Worm (Caenorhabditis elegans) whole organism, L1 larva: ENCODE data around the gene cwn-1.

Experiments
- C16A3.4 ChIP-seq: fragments of 150-350 bp; optimal IDR thresholded peaks from 2 replicates; lab custom pipeline; 2014; ENCODE audit warnings: missing biosample characterization, missing genetic modification characterization
- Y116A8C.19 ChIP-seq: sonication (generic microtip); optimal IDR thresholded peaks from 2 replicates; lab custom pipeline; 2016; ENCODE audit warnings: missing compliant biosample characterization, missing genetic modification characterization, borderline replicate concordance
- alr-1 ChIP-seq: fragments of 200-800 bp; sonication (Bioruptor generic); optimal IDR thresholded peaks from 2 replicates; lab custom pipeline; 2018; ENCODE audit warnings: borderline replicate concordance, mild to moderate bottlenecking, missing genetic modification characterization, missing compliant biosample characterization
- ama-1 ChIP-seq: fragments of 150-350 bp; optimal IDR thresholded peaks from 2 replicates; lab custom pipeline; 2014
- ceh-63 ChIP-seq: fragments of 200-800 bp; sonication (Bioruptor generic); optimal IDR thresholded peaks from 2 replicates; lab custom pipeline; 2018; ENCODE audit warnings: mild to moderate bottlenecking, missing genetic modification characterization, missing compliant biosample characterization
- ceh-8 ChIP-seq: fragments of 200-800 bp; sonication (Bioruptor generic); optimal IDR thresholded peaks from 2 replicates; lab custom pipeline; 2018; ENCODE audit warnings: mild to moderate bottlenecking, missing genetic modification characterization, moderate library complexity, missing compliant biosample characterization
- ceh-90 ChIP-seq: sonication (generic microtip); optimal IDR thresholded peaks from 2 replicates; lab custom pipeline; 2016; ENCODE audit warnings: missing genetic modification characterization, missing compliant biosample characterization
- dsc-1 ChIP-seq: sonication (generic microtip); optimal IDR thresholded peaks from 2 replicates; lab custom pipeline; 2016; ENCODE audit warnings: mild to moderate bottlenecking, missing genetic modification characterization, missing compliant biosample characterization
- egl-13 ChIP-seq: sonication (generic microtip); optimal IDR thresholded peaks from 2 replicates; lab custom pipeline; 2016; ENCODE audit warnings: missing genotype, missing genetic modification reagents, missing genetic modification characterization, missing compliant biosample characterization
- egl-27 ChIP-seq, 2 experiments: fragments of 150-350 bp in 1 of 2; sonication (generic microtip); optimal IDR thresholded peaks; 3 replicates each; lab custom pipeline; 2017 to 2018; ENCODE audit warnings: missing biosample characterization in 2 of 2, missing genetic modification characterization in 2 of 2, missing genetic modification reagents in 2 of 2
- elt-3 ChIP-seq, 6 experiments: fragments of 150-350 bp in 1 of 6; sonication (generic microtip); optimal IDR thresholded peaks; 2 replicates each; lab custom pipeline; 2017 to 2018; ENCODE audit warnings: missing biosample characterization in 6 of 6, missing genetic modification characterization in 6 of 6, inconsistent platforms in 1 of 6
- ets-5 ChIP-seq: fragments of 200-800 bp; sonication (Bioruptor generic); IDR thresholded peaks from 2 replicates; pipeline ENCODE4 v1.3.6; 2022; ENCODE audit warnings: missing genetic modification characterization, missing compliant biosample characterization
- fkh-10 ChIP-seq: sonication (generic microtip); optimal IDR thresholded peaks from 2 replicates; lab custom pipeline; 2017; ENCODE audit warnings: missing biosample characterization, missing genetic modification reagents, missing genetic modification characterization
- fkh-8 ChIP-seq: sonication (generic microtip); optimal IDR thresholded peaks from 2 replicates; lab custom pipeline; 2016; ENCODE audit warnings: mild to moderate bottlenecking, missing genetic modification characterization, missing compliant biosample characterization
- fos-1 ChIP-seq: fragments of 150-350 bp; optimal IDR thresholded peaks from 2 replicates; lab custom pipeline; 2014; ENCODE audit warnings: missing biosample characterization, missing genetic modification characterization
- grh-1 ChIP-seq: fragments of 200-800 bp; sonication (Bioruptor generic); IDR thresholded peaks from 2 replicates; pipeline ENCODE4 v1.3.6; 2022; ENCODE audit warnings: missing genetic modification reagents, missing genetic modification characterization, missing compliant biosample characterization
- hlh-17 ChIP-seq: fragments of 200-800 bp; sonication (Bioruptor generic); optimal IDR thresholded peaks from 2 replicates; lab custom pipeline; 2018; ENCODE audit warnings: missing genetic modification characterization, mild to moderate bottlenecking, missing compliant biosample characterization, moderate library complexity, borderline replicate concordance
- hpl-2 ChIP-seq: fragments of 150-350 bp; optimal IDR thresholded peaks from 2 replicates; lab custom pipeline; 2014; ENCODE audit warnings: missing biosample characterization, missing genetic modification reagents, missing genetic modification characterization
- jun-1 ChIP-seq: fragments of 150-350 bp; optimal IDR thresholded peaks from 2 replicates; lab custom pipeline; 2014; ENCODE audit warnings: missing biosample characterization, missing genetic modification reagents, missing genetic modification characterization
- lin-14 ChIP-seq: fragments of 200-800 bp; sonication (Bioruptor generic); optimal IDR thresholded peaks from 2 replicates; lab custom pipeline; 2018; ENCODE audit warnings: mild to moderate bottlenecking, missing genetic modification characterization, moderate library complexity, missing compliant biosample characterization
- lin-35 ChIP-seq, 2 experiments: fragments of 150-350 bp; optimal IDR thresholded peaks; 2 replicates each; lab custom pipeline; 2014; ENCODE audit warnings: missing biosample characterization in 2 of 2, missing genetic modification characterization in 2 of 2, missing genetic modification reagents in 2 of 2
- lsy-2 ChIP-seq, 2 experiments: fragments of 150-350 bp; optimal IDR thresholded peaks; 2 replicates each; lab custom pipeline; 2014; ENCODE audit warnings: missing biosample characterization in 2 of 2, missing genetic modification characterization in 2 of 2
- mab-9 ChIP-seq: fragments of 200-800 bp; sonication (Bioruptor generic); IDR thresholded peaks from 2 replicates; pipeline ENCODE4 v1.3.6; 2022; ENCODE audit warnings: missing genetic modification reagents, missing genetic modification characterization, missing compliant biosample characterization
- mef-2 ChIP-seq: fragments of 150-350 bp; optimal IDR thresholded peaks from 2 replicates; lab custom pipeline; 2014; ENCODE audit warnings: missing biosample characterization, missing genetic modification characterization
- mep-1 ChIP-seq: fragments of 150-350 bp; optimal IDR thresholded peaks from 2 replicates; lab custom pipeline; 2014; ENCODE audit warnings: missing biosample characterization, missing genetic modification characterization
- nhr-11 ChIP-seq: fragments of 150-350 bp; optimal IDR thresholded peaks from 2 replicates; lab custom pipeline; 2014; ENCODE audit warnings: missing biosample characterization, missing genetic modification characterization
- nhr-12 ChIP-seq: sonication (generic microtip); optimal IDR thresholded peaks from 2 replicates; lab custom pipeline; 2017; ENCODE audit warnings: missing biosample characterization, missing genetic modification characterization
- nhr-19 ChIP-seq: fragments of 200-800 bp; sonication (Bioruptor generic); conservative IDR thresholded peaks from 2 replicates; pipeline ENCODE4 v1.3.6; 2022; ENCODE audit warnings: missing genetic modification characterization, missing compliant biosample characterization
- nhr-20 ChIP-seq: sonication (generic microtip); optimal IDR thresholded peaks from 2 replicates; lab custom pipeline; 2016; ENCODE audit warnings: mild to moderate bottlenecking, missing genetic modification characterization, missing compliant biosample characterization
- nhr-237 ChIP-seq: fragments of 150-350 bp; optimal IDR thresholded peaks from 2 replicates; lab custom pipeline; 2014; ENCODE audit warnings: missing biosample characterization, missing genetic modification characterization
- nhr-28 ChIP-seq: fragments of 150-350 bp; optimal IDR thresholded peaks from 2 replicates; lab custom pipeline; 2014; ENCODE audit warnings: missing biosample characterization, missing genetic modification characterization
- nhr-71 ChIP-seq: sonication (generic microtip); optimal IDR thresholded peaks from 2 replicates; lab custom pipeline; 2016; ENCODE audit warnings: mild to moderate bottlenecking, missing genetic modification characterization, moderate library complexity, missing compliant biosample characterization
- nhr-90 ChIP-seq: sonication (generic microtip); optimal IDR thresholded peaks from 2 replicates; lab custom pipeline; 2016; ENCODE audit warnings: mild to moderate bottlenecking, missing genetic modification characterization, missing compliant biosample characterization; ENCODE audit not compliant: poor library complexity
- pag-3 ChIP-seq: sonication (generic microtip); optimal IDR thresholded peaks from 2 replicates; lab custom pipeline; 2017; ENCODE audit warnings: missing genetic modification characterization, mild to moderate bottlenecking, missing compliant biosample characterization, antibody characterized with exemption, borderline replicate concordance; ENCODE audit not compliant: insufficient read depth
- pax-3 ChIP-seq: fragments of 200-800 bp; sonication (Bioruptor generic); optimal IDR thresholded peaks from 2 replicates; lab custom pipeline; 2018; ENCODE audit warnings: mild to moderate bottlenecking, missing genetic modification characterization, moderate library complexity, missing compliant biosample characterization
- snpc-4 ChIP-seq: fragments of 150-350 bp; optimal IDR thresholded peaks from 2 replicates; lab custom pipeline; 2014; ENCODE audit warnings: missing biosample characterization, missing genetic modification characterization
- snu-23 ChIP-seq: sonication (generic microtip); optimal IDR thresholded peaks from 2 replicates; lab custom pipeline; 2016; ENCODE audit warnings: missing genetic modification characterization, missing compliant biosample characterization
- sox-4 ChIP-seq: sonication (generic microtip); optimal IDR thresholded peaks from 2 replicates; lab custom pipeline; 2016; ENCODE audit warnings: missing genetic modification characterization, missing compliant biosample characterization
- sptf-1 ChIP-seq: fragments of 150-350 bp; optimal IDR thresholded peaks from 2 replicates; lab custom pipeline; 2014; ENCODE audit warnings: missing biosample characterization, missing genetic modification characterization
- unc-30 ChIP-seq: sonication (generic microtip); optimal IDR thresholded peaks from 2 replicates; lab custom pipeline; 2017; ENCODE audit warnings: missing biosample characterization, missing genetic modification characterization
- unc-62 ChIP-seq: fragments of 150-350 bp; optimal IDR thresholded peaks from 2 replicates; lab custom pipeline; 2014; ENCODE audit warnings: missing biosample characterization, missing genetic modification reagents, missing genetic modification characterization
- vab-15 ChIP-seq: sonication (generic microtip); optimal IDR thresholded peaks from 2 replicates; lab custom pipeline; 2017; ENCODE audit warnings: missing genotype, mild to moderate bottlenecking, missing genetic modification characterization, missing compliant biosample characterization
- zag-1 ChIP-seq: fragments of 150-350 bp; optimal IDR thresholded peaks from 2 replicates; lab custom pipeline; 2014; ENCODE audit warnings: missing biosample characterization, missing genetic modification characterization
- zip-4 ChIP-seq: fragments of 200-800 bp; sonication (Bioruptor generic); optimal IDR thresholded peaks from 2 replicates; lab custom pipeline; 2018; ENCODE audit warnings: mild to moderate bottlenecking, missing genetic modification characterization, moderate library complexity, missing compliant biosample characterization
- ztf-11 ChIP-seq, 2 experiments: sonication (generic microtip); optimal IDR thresholded peaks; 2 replicates each; lab custom pipeline; 2016 to 2017; ENCODE audit warnings: missing genetic modification characterization in 2 of 2, missing biosample characterization in 1 of 2, missing compliant biosample characterization in 1 of 2
- ztf-4 ChIP-seq: fragments of 150-350 bp; optimal IDR thresholded peaks from 2 replicates; lab custom pipeline; 2014; ENCODE audit warnings: missing biosample characterization, missing genetic modification characterization

cwn-1 gene

DNA sequence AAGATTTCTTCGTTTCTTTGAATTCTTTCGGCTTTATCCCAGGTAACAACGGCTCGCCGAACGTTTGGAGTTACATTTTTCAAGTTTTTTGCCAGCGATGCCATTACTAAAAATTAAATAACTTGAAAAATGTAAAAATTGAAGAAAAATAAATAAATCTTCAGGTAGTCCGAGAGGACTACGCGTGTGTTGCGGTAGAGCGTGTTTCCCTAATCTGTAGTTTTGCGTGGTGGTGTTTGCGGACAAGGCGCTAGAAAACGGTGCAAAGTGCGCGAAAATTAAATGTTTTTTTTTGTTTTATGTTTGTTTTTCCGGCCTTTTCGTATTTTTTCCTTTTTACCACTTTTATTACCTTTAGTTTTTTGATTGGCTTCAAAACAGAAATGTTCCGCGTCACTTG, 22.5 kb upstream of the cwn-1 start, which contains the start of gene mrpl-28 (continued):
- TF ChIP-seq hpl-2 (GFP tag; lab: Kevin White, UChicago) (peak; percentile 33), ceh-90 (tag; lab: Kevin White, UChicago) (peak; percentile 72), elt-3 (tag; optimal IDR thresholded peaks at IDR 0.05; lab: Kevin White, UChicago) (peak in 3 of 6 experiments; percentile 61 to 89 (median 84)), mab-9 (GFP tag; lab: Robert Waterston, UW) (peak; percentile 86), Y116A8C.19 (tag; lab: Kevin White, UChicago) (no peak), C16A3.4 (peak; percentile 95), zag-1 (tag; lab: Kevin White, UChicago) (peak; percentile 56), jun-1 (tag; lab: Kevin White, UChicago) (peak; percentile 90), grh-1 (GFP tag; lab: Robert Waterston, UW) (peak; percentile 93), fkh-10 (peak; percentile 63), alr-1 (tag; lab: Kevin White, UChicago) (no peak)

DNA sequence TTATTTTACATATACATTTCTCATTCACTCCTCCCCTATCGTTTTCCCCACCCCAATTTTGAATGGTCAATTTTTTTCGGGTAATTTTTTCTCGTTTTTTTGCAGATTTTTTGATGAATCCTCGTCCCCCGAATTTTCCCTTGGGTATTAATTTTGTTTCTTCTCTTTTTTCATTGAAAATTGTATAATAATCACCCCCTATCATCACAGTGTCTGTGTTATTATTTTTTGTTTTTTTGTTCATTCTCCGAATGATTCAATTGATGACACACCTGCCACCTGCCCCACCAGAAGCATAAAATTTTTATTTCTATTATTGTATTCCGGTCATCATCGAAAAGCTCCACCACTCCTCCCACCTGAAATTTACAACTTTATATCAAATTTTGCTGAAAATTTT, 18.9 kb upstream of the cwn-1 start, which contains the start of gene T25D3.3:
Gene T25D3.3 (plus strand): TSS at position 301 of the 400 bp plus-strand sequence.
- no peak for TF ChIP-seq Y116A8C.19 (tag; lab: Kevin White, UChicago)
- TF ChIP-seq, all 84 proteins: peak for 0

DNA sequence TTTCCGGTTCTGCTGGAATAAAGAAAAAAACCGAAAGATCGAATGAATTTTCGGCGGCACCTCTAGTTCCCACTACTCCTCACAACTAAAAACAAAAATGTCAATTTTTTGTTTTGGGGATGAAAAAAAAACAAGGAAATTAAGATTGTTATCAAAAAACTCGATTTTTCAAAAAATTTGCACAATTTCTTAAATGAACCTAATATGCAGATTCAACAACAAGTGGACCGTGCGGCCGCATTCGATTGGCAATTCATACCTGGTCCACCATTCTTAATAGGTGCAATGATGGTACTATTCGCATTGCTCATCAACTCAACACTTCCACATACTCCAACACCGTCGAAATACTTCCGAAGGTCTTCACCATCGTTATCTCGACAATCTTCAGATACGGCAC, 18.1 kb upstream of the cwn-1 start:
- TF ChIP-seq ceh-8 (GFP tag; lab: Kevin White, UChicago) (no peak), ztf-4 (tag; lab: Kevin White, UChicago) (no peak), snu-23 (GFP tag; lab: Kevin White, UChicago) (no peak), lin-14 (GFP tag; lab: Kevin White, UChicago) (no peak), nhr-28 (tag; lab: Kevin White, UChicago) (no peak), sox-4 (tag; lab: Kevin White, UChicago) (no peak), ceh-63 (GFP tag; lab: Kevin White, UChicago) (no peak), egl-27 (tag; optimal IDR thresholded peaks at IDR 0.05; lab: Kevin White, UChicago) (no peak)

DNA sequence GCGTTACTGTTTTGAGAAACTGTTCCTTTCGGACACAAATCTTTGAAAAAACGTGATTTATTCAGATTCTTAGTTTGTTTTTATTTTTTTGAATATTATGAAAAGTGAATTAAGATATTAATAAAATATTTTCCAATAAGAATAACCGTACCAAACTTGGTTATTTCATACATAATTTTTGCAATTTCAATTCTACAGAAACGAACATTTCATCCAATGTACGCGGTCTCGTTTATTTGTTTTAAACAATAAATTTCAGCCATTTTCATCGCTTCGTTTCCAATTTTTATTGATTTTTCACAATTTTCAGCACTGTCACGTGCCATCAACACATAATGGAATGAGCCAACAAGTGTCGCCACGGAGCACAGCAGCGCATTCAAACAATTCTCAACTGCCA, 13.5 kb upstream of the cwn-1 start, which contains the start of gene T25D3.4:
Gene T25D3.4 (plus strand): TSS at position 301 of the 400 bp plus-strand sequence.
- no peak for TF ChIP-seq zip-4 (GFP tag; lab: Kevin White, UChicago)
- no peak for TF ChIP-seq dsc-1
- TF ChIP-seq hlh-17 (GFP tag; lab: Kevin White, UChicago) = no peak
- TF ChIP-seq unc-30 (tag; lab: Kevin White, UChicago) = no peak
- TF ChIP-seq ama-1 (lab: Kevin White, UChicago) = no peak
- TF ChIP-seq nhr-11 (tag; lab: Kevin White, UChicago) = no peak
- TF ChIP-seq nhr-71 (tag; lab: Kevin White, UChicago) = no peak
- TF ChIP-seq nhr-20 = no peak
- TF ChIP-seq snu-23 (GFP tag; lab: Kevin White, UChicago) = no peak
- TF ChIP-seq sptf-1 (tag; lab: Kevin White, UChicago) = no peak
- TF ChIP-seq lsy-2 (tag; optimal IDR thresholded peaks at IDR 0.05; lab: Kevin White, UChicago) = peak in 1 of 2 experiments; percentile 49
- TF ChIP-seq nhr-90 (tag; lab: Kevin White, UChicago) = peak; percentile 4
- no peak for TF ChIP-seq pag-3
- TF ChIP-seq ceh-63 (GFP tag; lab: Kevin White, UChicago) = no peak
- TF ChIP-seq C16A3.4 = no peak
- no peak for TF ChIP-seq nhr-237
- no peak for TF ChIP-seq fkh-8 (tag; lab: Kevin White, UChicago)
- no peak for TF ChIP-seq unc-62 (GFP tag; lab: Kevin White, UChicago)
- TF ChIP-seq lin-35 (GFP tag; optimal IDR thresholded peaks at IDR 0.05; lab: Kevin White, UChicago) = peak in 1 of 2 experiments; percentile 23
- TF ChIP-seq snpc-4 (tag; lab: Kevin White, UChicago) = no peak
- no peak for TF ChIP-seq ets-5 (GFP tag; lab: Robert Waterston, UW)
- no peak for TF ChIP-seq nhr-12 (tag; lab: Kevin White, UChicago)
- no peak for TF ChIP-seq mef-2 (tag; lab: Kevin White, UChicago)
- no peak for TF ChIP-seq nhr-19 (GFP tag; lab: Robert Waterston, UW)
- no peak for TF ChIP-seq fkh-10
- TF ChIP-seq fos-1 = no peak
- peak; percentile 48 for TF ChIP-seq pax-3
- TF ChIP-seq egl-13 = no peak
- TF ChIP-seq vab-15 (tag; lab: Kevin White, UChicago) = no peak
- TF ChIP-seq ztf-11 (tag; optimal IDR thresholded peaks at IDR 0.05; lab: Kevin White, UChicago) = no peak
- TF ChIP-seq mep-1 (tag; lab: Kevin White, UChicago) = no peak
